Fruit fly (Drosophila melanogaster) whole organism, embryonic: ENCODE data around the gene CG7879.

Experiments
- Aef1 ChIP-seq: fragments of 200-800 bp; sonication (Bioruptor generic); IDR thresholded peaks from 3 replicates; pipeline ENCODE4 v1.3.6; 2022; ENCODE audit warnings: missing biosample characterization, missing genetic modification characterization
- CG10147 ChIP-seq: fragments of 200-800 bp; sonication (Bioruptor generic); optimal IDR thresholded peaks from 2 replicates; lab custom pipeline; 2019; ENCODE audit warnings: missing biosample characterization, mild to moderate bottlenecking, missing genetic modification characterization, moderate library complexity
- CG10654 ChIP-seq: fragments of 200-800 bp; sonication (Bioruptor generic); optimal IDR thresholded peaks from 2 replicates; lab custom pipeline; 2016; ENCODE audit warnings: missing biosample characterization, missing genetic modification characterization
- CG10979 ChIP-seq: fragments of 200-800 bp; sonication (Bioruptor generic); optimal IDR thresholded peaks from 2 replicates; lab custom pipeline; 2018; ENCODE audit warnings: missing biosample characterization, mild to moderate bottlenecking, missing genetic modification characterization, moderate library complexity
- CG11085 ChIP-seq: fragments of 200-800 bp; sonication (Bioruptor generic); IDR thresholded peaks from 2 replicates; pipeline ENCODE4 v1.3.6; 2022; ENCODE audit warnings: missing biosample characterization, missing genetic modification characterization
- CG12659 ChIP-seq: fragments of 200-800 bp; sonication (Bioruptor generic); optimal IDR thresholded peaks from 3 replicates; lab custom pipeline; 2017; ENCODE audit warnings: mild to moderate bottlenecking, missing biosample characterization, missing genetic modification reagents, missing genetic modification characterization
- CG14050 ChIP-seq: fragments of 200-800 bp; sonication (Bioruptor generic); IDR thresholded peaks from 3 replicates; pipeline ENCODE4 v1.3.6; 2022; ENCODE audit warnings: missing biosample characterization, missing genetic modification characterization
- CG1647 ChIP-seq: fragments of 200-800 bp; sonication (Bioruptor generic); optimal IDR thresholded peaks from 3 replicates; lab custom pipeline; 2016; ENCODE audit warnings: missing biosample characterization, missing genetic modification characterization
- CG16813 ChIP-seq: fragments of 200-800 bp; sonication (Bioruptor generic); IDR thresholded peaks from 3 replicates; pipeline ENCODE4 v1.3.6; 2022; ENCODE audit warnings: missing biosample characterization, missing genetic modification characterization; ENCODE audit not compliant: partially characterized antibody
- CG17385 ChIP-seq: fragments of 200-800 bp; sonication (Bioruptor generic); optimal IDR thresholded peaks from 3 replicates; lab custom pipeline; 2018; ENCODE audit warnings: missing biosample characterization, mild to moderate bottlenecking, missing genetic modification characterization
- CG31388 ChIP-seq: fragments of 200-800 bp; sonication (Bioruptor generic); optimal IDR thresholded peaks from 2 replicates; lab custom pipeline; 2016; ENCODE audit warnings: missing biosample characterization, missing genetic modification characterization
- CG34422 ChIP-seq: fragments of 200-800 bp; sonication (Bioruptor generic); IDR thresholded peaks from 3 replicates; pipeline ENCODE4 v1.3.6; 2022; ENCODE audit warnings: missing biosample characterization, missing genetic modification characterization
- CG3995 ChIP-seq: fragments of 200-800 bp; sonication (Bioruptor generic); optimal IDR thresholded peaks from 3 replicates; lab custom pipeline; 2016; ENCODE audit warnings: missing biosample characterization, missing genetic modification characterization
- CG4360 ChIP-seq: fragments of 200-800 bp; sonication (Bioruptor generic); IDR thresholded peaks from 2 replicates; pipeline ENCODE4 v1.3.6; 2022; ENCODE audit warnings: missing biosample characterization, missing genetic modification characterization
- CG4424 ChIP-seq: fragments of 200-800 bp; sonication (Bioruptor generic); optimal IDR thresholded peaks from 3 replicates; lab custom pipeline; 2016; ENCODE audit warnings: missing biosample characterization, missing genetic modification characterization
- CG6272 ChIP-seq: fragments of 200-800 bp; sonication (Bioruptor generic); IDR thresholded peaks from 2 replicates; pipeline ENCODE4 v1.3.6; 2022; ENCODE audit warnings: missing biosample characterization, missing genetic modification characterization
- CG8478 ChIP-seq: fragments of >200 bp; optimal IDR thresholded peaks from 2 replicates; lab custom pipeline; 2018
- CG9797 ChIP-seq: fragments of 200-800 bp; sonication (Bioruptor generic); optimal IDR thresholded peaks from 3 replicates; lab custom pipeline; 2018; ENCODE audit warnings: missing biosample characterization, mild to moderate bottlenecking, missing genetic modification characterization
- CG9932 ChIP-seq: fragments of 200-800 bp; sonication (Bioruptor generic); IDR thresholded peaks from 2 replicates; pipeline ENCODE4 v1.3.6; 2022; ENCODE audit warnings: missing biosample characterization, missing genetic modification characterization
- Chrac-16 ChIP-seq: fragments of 200-800 bp; sonication (Bioruptor generic); optimal IDR thresholded peaks from 3 replicates; lab custom pipeline; 2016; ENCODE audit warnings: missing biosample characterization, missing genetic modification characterization
- E2f1 ChIP-seq: fragments of 200-800 bp; sonication (Bioruptor generic); IDR thresholded peaks from 2 replicates; pipeline ENCODE4 v1.3.6; 2022; ENCODE audit warnings: missing biosample characterization, missing genetic modification characterization
- Fer3 ChIP-seq: fragments of 200-800 bp; sonication (Bioruptor generic); optimal IDR thresholded peaks from 2 replicates; lab custom pipeline; 2018; ENCODE audit warnings: missing biosample characterization, mild to moderate bottlenecking, missing genetic modification characterization, moderate library complexity
- HLH3B ChIP-seq: fragments of 200-800 bp; sonication (Bioruptor generic); IDR thresholded peaks from 2 replicates; pipeline ENCODE4 v1.3.6; 2022; ENCODE audit warnings: missing biosample characterization, missing genetic modification characterization
- HmgD ChIP-seq: fragments of 200-800 bp; sonication (Bioruptor generic); optimal IDR thresholded peaks from 3 replicates; lab custom pipeline; 2016; ENCODE audit warnings: missing biosample characterization, missing genetic modification characterization
- Hsf ChIP-seq: fragments of 200-800 bp; sonication (Bioruptor generic); optimal IDR thresholded peaks from 3 replicates; lab custom pipeline; 2016; ENCODE audit warnings: missing biosample characterization, missing genetic modification characterization
- Med ChIP-seq: fragments of 200-800 bp; sonication (Bioruptor generic); peaks from one replicate; lab custom pipeline; 2016; ENCODE audit warnings: missing biosample characterization, missing genetic modification characterization, mild to moderate bottlenecking, inconsistent platforms, moderate library complexity
- Myb ChIP-seq: fragments of 200-800 bp; sonication (Bioruptor generic); optimal IDR thresholded peaks from 2 replicates; lab custom pipeline; 2016; ENCODE audit warnings: missing biosample characterization, missing genetic modification characterization
- PHDP ChIP-seq: fragments of 200-800 bp; sonication (Bioruptor generic); optimal IDR thresholded peaks from 3 replicates; lab custom pipeline; 2018; ENCODE audit warnings: missing biosample characterization, mild to moderate bottlenecking, missing genetic modification characterization, moderate library complexity
- Rfx ChIP-seq: fragments of 200-800 bp; sonication (Bioruptor generic); IDR thresholded peaks from 2 replicates; pipeline ENCODE4 v1.3.6; 2022; ENCODE audit warnings: missing biosample characterization, missing genetic modification characterization
- Taf1 ChIP-seq: fragments of 200-800 bp; sonication (Bioruptor generic); IDR thresholded peaks from 2 replicates; pipeline ENCODE4 v1.3.6; 2022; ENCODE audit warnings: missing biosample characterization, missing genetic modification characterization
- Usf ChIP-seq: fragments of 200-800 bp; sonication (Bioruptor generic); optimal IDR thresholded peaks from 2 replicates; lab custom pipeline; 2017; ENCODE audit warnings: missing genotype, missing biosample characterization, missing genetic modification characterization
- ara ChIP-seq: fragments of 200-800 bp; sonication (Bioruptor generic); IDR thresholded peaks from 2 replicates; pipeline ENCODE4 v1.3.6; 2022; ENCODE audit warnings: missing biosample characterization, missing genetic modification characterization
- ase ChIP-seq: fragments of 200-800 bp; sonication (Bioruptor generic); IDR thresholded peaks from 3 replicates; pipeline ENCODE4 v1.3.6; 2022; ENCODE audit warnings: missing biosample characterization, missing genetic modification characterization
- chinmo ChIP-seq: fragments of 200-800 bp; sonication (Bioruptor generic); IDR thresholded peaks from 4 replicates; pipeline ENCODE4 v1.3.6; 2022; ENCODE audit warnings: missing biosample characterization, missing genetic modification characterization; ENCODE audit not compliant: partially characterized antibody
- crol ChIP-seq: fragments of 200-800 bp; sonication (Bioruptor generic); IDR thresholded peaks from 2 replicates; pipeline ENCODE4 v1.3.6; 2022; ENCODE audit warnings: missing biosample characterization, missing genetic modification characterization
- dysf ChIP-seq: fragments of 200-800 bp; sonication (Bioruptor generic); IDR thresholded peaks from 3 replicates; pipeline ENCODE4 v1.3.6; 2022; ENCODE audit warnings: missing biosample characterization, missing genetic modification characterization
- hkb ChIP-seq, 2 experiments: fragments of 200-800 bp in 1 of 2; fragments of >200 bp in 1 of 2; sonication (Bioruptor generic) in 1 of 2; IDR thresholded peaks in 1 of 2; optimal IDR thresholded peaks in 1 of 2; 2 replicates each; pipeline versions ENCODE4 v1.3.6 to Lab custom; 2017 to 2022; ENCODE audit warnings: missing biosample characterization in 1 of 2, missing genetic modification characterization in 1 of 2
- inv ChIP-seq: fragments of 200-800 bp; sonication (Bioruptor generic); IDR thresholded peaks from 2 replicates; pipeline ENCODE4 v1.3.6; 2022; ENCODE audit warnings: missing biosample characterization, missing genetic modification characterization; ENCODE audit not compliant: partially characterized antibody
- ken ChIP-seq: fragments of 200-800 bp; sonication (Bioruptor generic); IDR thresholded peaks from 3 replicates; pipeline ENCODE4 v1.3.6; 2022; ENCODE audit warnings: missing biosample characterization, missing genetic modification characterization
- klu ChIP-seq: fragments of 200-800 bp; sonication (Bioruptor generic); IDR thresholded peaks from 2 replicates; pipeline ENCODE4 v1.3.6; 2022; ENCODE audit warnings: missing biosample characterization, missing genetic modification characterization
- lmd ChIP-seq: fragments of 200-800 bp; sonication (Bioruptor generic); IDR thresholded peaks from 2 replicates; pipeline ENCODE4 v1.3.6; 2022; ENCODE audit warnings: missing biosample characterization, missing genetic modification characterization
- phol ChIP-seq: fragments of 200-800 bp; sonication (Bioruptor generic); optimal IDR thresholded peaks from 3 replicates; lab custom pipeline; 2018; ENCODE audit warnings: missing biosample characterization, mild to moderate bottlenecking, missing genetic modification characterization, moderate library complexity
- psq ChIP-seq: fragments of 200-800 bp; sonication (Bioruptor generic); optimal IDR thresholded peaks from 2 replicates; lab custom pipeline; 2017; ENCODE audit warnings: missing biosample characterization, missing genetic modification characterization
- slbo ChIP-seq: fragments of 200-800 bp; sonication (Bioruptor generic); IDR thresholded peaks from 2 replicates; pipeline ENCODE4 v1.3.6; 2022; ENCODE audit warnings: missing biosample characterization, missing genetic modification characterization
- ssp ChIP-seq: fragments of 200-800 bp; sonication (Bioruptor generic); IDR thresholded peaks from 2 replicates; pipeline ENCODE4 v1.3.6; 2022; ENCODE audit warnings: missing biosample characterization, missing genetic modification characterization
- tin ChIP-seq: fragments of 200-800 bp; sonication (Bioruptor generic); optimal IDR thresholded peaks from 3 replicates; lab custom pipeline; 2016; ENCODE audit warnings: missing biosample characterization, missing genetic modification characterization
- trem ChIP-seq: fragments of 200-800 bp; optimal IDR thresholded peaks from 3 replicates; lab custom pipeline; 2019; ENCODE audit warnings: missing biosample characterization, mild to moderate bottlenecking, missing genetic modification characterization, moderate library complexity
- ttk ChIP-seq: fragments of 200-800 bp; sonication (Bioruptor generic); IDR thresholded peaks from 2 replicates; pipeline ENCODE4 v2.1.2; 2022; ENCODE audit warnings: missing biosample characterization, missing genetic modification characterization
- vfl ChIP-seq: fragments of 200-800 bp; sonication (Bioruptor generic); optimal IDR thresholded peaks from 2 replicates; lab custom pipeline; 2016; ENCODE audit warnings: missing biosample characterization, missing genetic modification characterization
- zen ChIP-seq: fragments of 200-800 bp; sonication (Bioruptor generic); optimal IDR thresholded peaks from 3 replicates; lab custom pipeline; 2018; ENCODE audit warnings: missing biosample characterization, mild to moderate bottlenecking, missing genetic modification characterization, moderate library complexity

CG7879 gene

dm6 chr3L:1533699-1534431, 34.5 kb downstream of the CG7879 start, which contains the start of gene Iml1 (continued):
- no peak; the same call in 2 of the 3 replicates for TF ChIP-seq CG16813 (GFP tag; lab: Robert Waterston, UW)
- TF ChIP-seq Usf, result no peak
- TF ChIP-seq zen (tag; lab: Kevin White, UChicago), result peak; percentile 45
- TF ChIP-seq ara (GFP tag; lab: Robert Waterston, UW), result no peak
- peak; percentile 66 for TF ChIP-seq CG9797 (GFP tag; lab: Kevin White, UChicago)
- no peak for TF ChIP-seq Fer3 (tag; lab: Kevin White, UChicago)
- peak; percentile 24 for TF ChIP-seq CG10979 (tag; lab: Kevin White, UChicago)
- peak; percentile 63; the same call in 1 of the 2 replicates for TF ChIP-seq lmd (GFP tag; lab: Robert Waterston, UW)
- TF ChIP-seq CG11085 (GFP tag; lab: Robert Waterston, UW), result 0 out of 2 replicates have a peak, but pooled peaks have one; percentile 20
- TF ChIP-seq chinmo, result no peak
- peak; percentile 10 for TF ChIP-seq Chrac-16
- TF ChIP-seq Aef1 (GFP tag; lab: Robert Waterston, UW), result peak; percentile 53; the same call in 2 of the 3 replicates
- TF ChIP-seq crol (GFP tag; lab: Robert Waterston, UW), result no peak
- TF ChIP-seq Hsf (GFP tag; lab: Kevin White, UChicago), result no peak
- TF ChIP-seq inv (GFP tag; lab: Robert Waterston, UW), result no peak
- TF ChIP-seq ttk (GFP tag; lab: Robert Waterston, UW), result 0 out of 2 replicates have a peak, but pooled peaks have one; percentile 23
- no peak for TF ChIP-seq CG14050
- TF ChIP-seq HmgD (GFP tag; lab: Kevin White, UChicago), result no peak
- TF ChIP-seq CG17385 (GFP tag; lab: Kevin White, UChicago), result no peak
- peak; percentile 35 for TF ChIP-seq CG10654 (GFP tag; lab: Kevin White, UChicago)
- TF ChIP-seq tin (GFP tag; lab: Kevin White, UChicago), result peak; percentile 28
- peak; percentile 53; the same call in 2 of the 3 replicates for TF ChIP-seq dysf (GFP tag; lab: Robert Waterston, UW)
- peak; percentile 34 for TF ChIP-seq trem (tag; lab: Kevin White, UChicago)
- TF ChIP-seq PHDP, result no peak
- peak; percentile 71 for TF ChIP-seq CG3995 (GFP tag; lab: Kevin White, UChicago)
- no peak for TF ChIP-seq hkb (optimal IDR thresholded peaks at IDR 0.05; lab: Kevin White, UChicago)
- peak; percentile 33; the same call in 1 of the 2 replicates for TF ChIP-seq hkb (GFP tag; IDR thresholded peaks at IDR 0.05; lab: Robert Waterston, UW)
- TF ChIP-seq ken (GFP tag; lab: Robert Waterston, UW), result 0 out of 3 replicates have a peak, but pooled peaks have one; percentile 23
- TF ChIP-seq CG1647, result no peak
- 0 out of 2 replicates have a peak, but pooled peaks have one; percentile 17 for TF ChIP-seq Taf1
- peak; percentile 63 for TF ChIP-seq CG6272 (GFP tag; lab: Robert Waterston, UW)
- no peak for TF ChIP-seq CG10147 (GFP tag; lab: Kevin White, UChicago)
- peak; percentile 79 for TF ChIP-seq psq (GFP tag; lab: Kevin White, UChicago)
- TF ChIP-seq klu (GFP tag; lab: Robert Waterston, UW), result peak; percentile 27
- TF ChIP-seq slbo (GFP tag; lab: Robert Waterston, UW), result peak; percentile 77
- peak; percentile 29; the same call in 1 of the 3 replicates for TF ChIP-seq ase (GFP tag; lab: Robert Waterston, UW)
- TF ChIP-seq HLH3B (GFP tag; lab: Robert Waterston, UW), result no peak
- TF ChIP-seq vfl, result no peak
- peak; percentile 74 for TF ChIP-seq Med
- peak; percentile 53; the same call in 1 of the 3 replicates for TF ChIP-seq CG34422
- 0 out of 2 replicates have a peak, but pooled peaks have one; percentile 20 for TF ChIP-seq E2f1 (GFP tag; lab: Robert Waterston, UW)
- peak; percentile 79 for TF ChIP-seq CG9932 (GFP tag; lab: Robert Waterston, UW)
- TF ChIP-seq CG31388 (GFP tag; lab: Kevin White, UChicago), result no peak
- peak; percentile 52 for TF ChIP-seq phol (tag; lab: Kevin White, UChicago)
- TF ChIP-seq CG8478, result no peak
- peak; percentile 30 for TF ChIP-seq CG12659 (GFP tag; lab: Kevin White, UChicago)
- TF ChIP-seq Rfx, result peak; percentile 80
- TF ChIP-seq CG4360 (GFP tag; lab: Robert Waterston, UW), result peak; percentile 31; the same call in 1 of the 2 replicates
- TF ChIP-seq CG4424 (GFP tag; lab: Kevin White, UChicago), result peak; percentile 61
- peak; percentile 37 for TF ChIP-seq ssp (GFP tag; lab: Robert Waterston, UW)
- TF ChIP-seq Myb (GFP tag; lab: Kevin White, UChicago), result peak; percentile 52
